Fruit fly (Drosophila melanogaster) whole organism, embryonic: ENCODE data around the gene CG11426.

Experiments used
- Adf1 ChIP-seq: fragments of 200-800 bp; sonication (Bioruptor generic); IDR thresholded peaks from 2 replicates; pipeline ENCODE4 v1.3.6; 2022; ENCODE audit warnings: missing biosample characterization, missing genetic modification characterization
- Aef1 ChIP-seq: fragments of 200-800 bp; sonication (Bioruptor generic); IDR thresholded peaks from 3 replicates; pipeline ENCODE4 v1.3.6; 2022; ENCODE audit warnings: missing biosample characterization, missing genetic modification characterization
- Atf6 ChIP-seq: fragments of 200-800 bp; sonication (Bioruptor generic); IDR thresholded peaks from 2 replicates; pipeline ENCODE4 v1.3.6; 2022; ENCODE audit warnings: missing biosample characterization, missing genetic modification characterization
- Blimp-1 ChIP-seq: fragments of 200-800 bp; sonication (Bioruptor generic); optimal IDR thresholded peaks from 3 replicates; lab custom pipeline; 2018; ENCODE audit warnings: missing biosample characterization, missing genetic modification characterization, mild to moderate bottlenecking, moderate library complexity, missing genetic modification reagents
- Bteb2 ChIP-seq: fragments of 200-800 bp; sonication (Bioruptor generic); optimal IDR thresholded peaks from 2 replicates; lab custom pipeline; 2016; ENCODE audit warnings: missing biosample characterization, missing genetic modification characterization
- CG10366 ChIP-seq: fragments of 200-800 bp; sonication (Bioruptor generic); IDR thresholded peaks from 2 replicates; pipeline ENCODE4 v1.3.6; 2022; ENCODE audit warnings: missing biosample characterization, missing genetic modification characterization
- CG10431 ChIP-seq: fragments of 200-800 bp; sonication (Bioruptor generic); optimal IDR thresholded peaks from 3 replicates; lab custom pipeline; 2018; ENCODE audit warnings: missing biosample characterization, mild to moderate bottlenecking, missing genetic modification characterization
- CG11398 ChIP-seq: fragments of 200-800 bp; sonication (Bioruptor generic); optimal IDR thresholded peaks from 2 replicates; lab custom pipeline; 2016; ENCODE audit warnings: missing biosample characterization, missing genetic modification characterization
- CG12659 ChIP-seq: fragments of 200-800 bp; sonication (Bioruptor generic); optimal IDR thresholded peaks from 3 replicates; lab custom pipeline; 2017; ENCODE audit warnings: mild to moderate bottlenecking, missing biosample characterization, missing genetic modification reagents, missing genetic modification characterization
- CG14710 ChIP-seq: fragments of 200-800 bp; sonication (Bioruptor generic); optimal IDR thresholded peaks from 3 replicates; lab custom pipeline; 2019; ENCODE audit warnings: missing biosample characterization, mild to moderate bottlenecking, missing genetic modification characterization, moderate library complexity
- CG14965 ChIP-seq: fragments of 200-800 bp; sonication (Bioruptor generic); optimal IDR thresholded peaks from 2 replicates; lab custom pipeline; 2016; ENCODE audit warnings: missing biosample characterization, missing genetic modification characterization, borderline replicate concordance
- CG1529 ChIP-seq: fragments of 200-800 bp; sonication (Bioruptor generic); optimal IDR thresholded peaks from 3 replicates; lab custom pipeline; 2018; ENCODE audit warnings: missing biosample characterization, missing genetic modification characterization
- CG17359 ChIP-seq: fragments of 200-800 bp; sonication (Bioruptor generic); optimal IDR thresholded peaks from 3 replicates; lab custom pipeline; 2018; ENCODE audit warnings: missing biosample characterization, mild to moderate bottlenecking, missing genetic modification characterization, moderate library complexity
- CG2129 ChIP-seq: fragments of 200-800 bp; sonication (Bioruptor generic); IDR thresholded peaks from 2 replicates; pipeline ENCODE4 v1.3.6; 2022; ENCODE audit warnings: missing biosample characterization, missing genetic modification characterization; ENCODE audit not compliant: partially characterized antibody
- CG4328 ChIP-seq: fragments of 200-800 bp; sonication (Bioruptor generic); optimal IDR thresholded peaks from 3 replicates; lab custom pipeline; 2017; ENCODE audit warnings: missing biosample characterization, missing genetic modification reagents, missing genetic modification characterization
- CG6854 ChIP-seq: fragments of 200-800 bp; sonication (Bioruptor generic); optimal IDR thresholded peaks from 3 replicates; lab custom pipeline; 2017; ENCODE audit warnings: missing biosample characterization, mild to moderate bottlenecking, missing genetic modification characterization
- CG7987 ChIP-seq: fragments of 200-800 bp; sonication (Bioruptor generic); optimal IDR thresholded peaks from 2 replicates; lab custom pipeline; 2018; ENCODE audit warnings: missing biosample characterization, mild to moderate bottlenecking, missing genetic modification characterization, moderate library complexity
- CG8281 ChIP-seq: fragments of 200-800 bp; sonication (Bioruptor generic); optimal IDR thresholded peaks from 2 replicates; lab custom pipeline; 2018; ENCODE audit warnings: missing biosample characterization, mild to moderate bottlenecking, missing genetic modification characterization, moderate library complexity
- CTCF ChIP-seq: fragments of 200-800 bp; sonication (Bioruptor generic); optimal IDR thresholded peaks from 2 replicates; lab custom pipeline; 2017; ENCODE audit warnings: missing biosample characterization, mild to moderate bottlenecking, missing genetic modification characterization, moderate library complexity
- Dbx ChIP-seq: fragments of 200-800 bp; sonication (Bioruptor generic); IDR thresholded peaks from 3 replicates; pipeline ENCODE4 v1.3.6; 2022; ENCODE audit warnings: missing biosample characterization, missing genetic modification characterization
- Deaf1 ChIP-seq: fragments of 200-800 bp; optimal IDR thresholded peaks from 3 replicates; lab custom pipeline; 2019; ENCODE audit warnings: missing biosample characterization, mild to moderate bottlenecking, missing genetic modification characterization, moderate library complexity
- Gug ChIP-seq: fragments of 200-800 bp; sonication (Bioruptor generic); IDR thresholded peaks from 4 replicates; pipeline ENCODE4 v1.3.6; 2022; ENCODE audit warnings: missing biosample characterization, missing genetic modification characterization
- Hr3 ChIP-seq: fragments of 200-800 bp; sonication (Bioruptor generic); optimal IDR thresholded peaks from 3 replicates; lab custom pipeline; 2016; ENCODE audit warnings: missing biosample characterization, missing genetic modification characterization
- Hr51 ChIP-seq, 2 experiments: fragments of 200-800 bp; sonication (Bioruptor generic); optimal IDR thresholded peaks; 2 replicates in 1 of 2; 3 replicates in 1 of 2; lab custom pipeline; 2016 to 2018; ENCODE audit warnings: missing biosample characterization in 2 of 2, missing genetic modification characterization in 2 of 2, mild to moderate bottlenecking in 1 of 2, moderate library complexity in 1 of 2
- Lim3 ChIP-seq: fragments of 200-800 bp; sonication (Bioruptor generic); IDR thresholded peaks from 2 replicates; pipeline ENCODE4 v1.3.6; 2022; ENCODE audit warnings: missing biosample characterization, missing genetic modification characterization
- Nf-YC ChIP-seq: fragments of 200-800 bp; optimal IDR thresholded peaks from 3 replicates; lab custom pipeline; 2019; ENCODE audit warnings: missing biosample characterization, mild to moderate bottlenecking, missing genetic modification characterization, moderate library complexity
- Rx ChIP-seq: fragments of 200-800 bp; sonication (Bioruptor generic); IDR thresholded peaks from 2 replicates; pipeline ENCODE4 v1.3.6; 2022; ENCODE audit warnings: missing biosample characterization, missing genetic modification characterization
- Six4 ChIP-seq: fragments of 200-800 bp; sonication (Bioruptor generic); optimal IDR thresholded peaks from 2 replicates; lab custom pipeline; 2016; ENCODE audit warnings: missing biosample characterization, missing genetic modification characterization
- Taf1 ChIP-seq: fragments of 200-800 bp; sonication (Bioruptor generic); IDR thresholded peaks from 2 replicates; pipeline ENCODE4 v1.3.6; 2022; ENCODE audit warnings: missing biosample characterization, missing genetic modification characterization
- Vsx1 ChIP-seq: fragments of 200-800 bp; sonication (Bioruptor generic); optimal IDR thresholded peaks from 2 replicates; lab custom pipeline; 2017; ENCODE audit warnings: missing biosample characterization, mild to moderate bottlenecking, missing genetic modification characterization, missing genetic modification reagents
- Xbp1 ChIP-seq: fragments of 200-800 bp; sonication (Bioruptor generic); optimal IDR thresholded peaks from 3 replicates; lab custom pipeline; 2016; ENCODE audit warnings: missing biosample characterization, mild to moderate bottlenecking, missing genetic modification characterization
- ab ChIP-seq: fragments of 200-800 bp; sonication (Bioruptor generic); optimal IDR thresholded peaks from 2 replicates; lab custom pipeline; 2016; ENCODE audit warnings: missing biosample characterization, missing genetic modification characterization
- al ChIP-seq: fragments of 200-800 bp; sonication (Bioruptor generic); IDR thresholded peaks from 2 replicates; pipeline ENCODE4 v1.3.6; 2022; ENCODE audit warnings: missing biosample characterization, missing genetic modification characterization
- bbx ChIP-seq: fragments of 200-800 bp; sonication (Bioruptor generic); IDR thresholded peaks from 2 replicates; pipeline ENCODE4 v1.3.6; 2022; ENCODE audit warnings: missing biosample characterization, missing genetic modification characterization; ENCODE audit not compliant: partially characterized antibody
- crp ChIP-seq, 2 experiments: fragments of 200-800 bp; sonication (Bioruptor generic); optimal IDR thresholded peaks; 2 replicates in 1 of 2; 3 replicates in 1 of 2; lab custom pipeline; 2017; ENCODE audit warnings: missing biosample characterization in 2 of 2, missing genetic modification characterization in 2 of 2, mild to moderate bottlenecking in 1 of 2, moderate library complexity in 1 of 2
- fd3F ChIP-seq: fragments of 200-800 bp; sonication (Bioruptor generic); optimal IDR thresholded peaks from 2 replicates; lab custom pipeline; 2018; ENCODE audit warnings: missing biosample characterization, mild to moderate bottlenecking, missing genetic modification characterization, moderate library complexity
- fd96Cb ChIP-seq: fragments of 200-800 bp; sonication (Bioruptor generic); optimal IDR thresholded peaks from 2 replicates; lab custom pipeline; 2018; ENCODE audit warnings: missing biosample characterization, mild to moderate bottlenecking, missing genetic modification characterization, moderate library complexity
- ind ChIP-seq: fragments of 200-800 bp; sonication (Bioruptor generic); optimal IDR thresholded peaks from 3 replicates; lab custom pipeline; 2016; ENCODE audit warnings: missing biosample characterization, missing genetic modification characterization
- org-1 ChIP-seq: fragments of 200-800 bp; sonication (Bioruptor generic); optimal IDR thresholded peaks from 2 replicates; lab custom pipeline; 2017; ENCODE audit warnings: missing biosample characterization, missing genetic modification characterization
- otp ChIP-seq: fragments of 200-800 bp; sonication (Bioruptor generic); IDR thresholded peaks from 3 replicates; pipeline ENCODE4, ENCODE4 v1.3.6; 2022; ENCODE audit warnings: missing biosample characterization, missing genetic modification characterization
- pum ChIP-seq: fragments of 200-800 bp; sonication (Bioruptor generic); optimal IDR thresholded peaks from 2 replicates; lab custom pipeline; 2016; ENCODE audit warnings: missing biosample characterization, missing genetic modification characterization
- salm ChIP-seq: fragments of 200-800 bp; sonication (Bioruptor generic); optimal IDR thresholded peaks from 2 replicates; lab custom pipeline; 2018; ENCODE audit warnings: missing biosample characterization, mild to moderate bottlenecking, missing genetic modification characterization
- sc ChIP-seq, 3 experiments: fragments of >200 bp in 2 of 3; fragments of 200-800 bp in 1 of 3; sonication (Bioruptor generic) in 1 of 3; optimal IDR thresholded peaks; 2 replicates in 2 of 3; 3 replicates in 1 of 3; lab custom pipeline; 2017; ENCODE audit warnings: mild to moderate bottlenecking in 1 of 3, missing biosample characterization in 1 of 3, missing genetic modification characterization in 1 of 3, missing genetic modification reagents in 1 of 3
- slbo ChIP-seq: fragments of 200-800 bp; sonication (Bioruptor generic); IDR thresholded peaks from 2 replicates; pipeline ENCODE4 v1.3.6; 2022; ENCODE audit warnings: missing biosample characterization, missing genetic modification characterization
- so ChIP-seq: fragments of 200-800 bp; sonication (Bioruptor generic); IDR thresholded peaks from 3 replicates; pipeline ENCODE4 v1.3.6; 2022; ENCODE audit warnings: missing biosample characterization, missing genetic modification characterization
- sqz ChIP-seq: fragments of 200-800 bp; sonication (Bioruptor generic); optimal IDR thresholded peaks from 3 replicates; lab custom pipeline; 2018; ENCODE audit warnings: missing biosample characterization, mild to moderate bottlenecking, missing genetic modification characterization
- tgo ChIP-seq: fragments of 200-800 bp; sonication (Bioruptor generic); IDR thresholded peaks from 3 replicates; pipeline ENCODE4 v1.3.6; 2022; ENCODE audit warnings: missing biosample characterization, missing genetic modification characterization
- tll ChIP-seq, 2 experiments: fragments of 200-800 bp in 1 of 2; fragments of >200 bp in 1 of 2; sonication (Bioruptor generic) in 1 of 2; optimal IDR thresholded peaks; 2 replicates each; lab custom pipeline; 2017 to 2019; ENCODE audit warnings: missing biosample characterization in 2 of 2, missing genetic modification characterization in 2 of 2, mild to moderate bottlenecking in 1 of 2, moderate library complexity in 1 of 2
- zfh2 ChIP-seq: fragments of 200-800 bp; sonication (Bioruptor generic); optimal IDR thresholded peaks from 2 replicates; lab custom pipeline; 2016; ENCODE audit warnings: missing biosample characterization, missing genetic modification characterization

CG11426 gene

dm6 chr3L:22471586-22472291, 1.4 kb downstream of the CG11426 start (continued):
- TF ChIP-seq tgo (GFP tag; lab: Robert Waterston, UW) (peak; percentile 59; the same call in 2 of the 3 replicates), CG6854 (peak; percentile 45), so (GFP tag; lab: Robert Waterston, UW) (no peak), CG4328 (GFP tag; lab: Kevin White, UChicago) (no peak), salm (peak; percentile 33), zfh2 (peak; percentile 24), CG17359 (tag; lab: Kevin White, UChicago) (no peak), Hr51 (GFP tag; optimal IDR thresholded peaks at IDR 0.05; lab: Kevin White, UChicago) (peak in 1 of 2 experiments; percentile 67), Taf1 (GFP tag; lab: Robert Waterston, UW) (peak; percentile 45; the same call in 1 of the 2 replicates), Hr3 (GFP tag; lab: Kevin White, UChicago) (peak; percentile 56), Xbp1 (GFP tag; lab: Kevin White, UChicago) (no peak), sc (optimal IDR thresholded peaks at IDR 0.05; lab: Kevin White, UChicago) (no peak), sc (GFP tag; optimal IDR thresholded peaks at IDR 0.05; lab: Kevin White, UChicago) (no peak), Six4 (no peak), Aef1 (GFP tag; lab: Robert Waterston, UW) (peak; percentile 57), Blimp-1 (peak; percentile 28), ab (GFP tag; lab: Kevin White, UChicago) (no peak), CG8281 (tag; lab: Kevin White, UChicago) (no peak), sqz (GFP tag; lab: Kevin White, UChicago) (no peak), CG1529 (GFP tag; lab: Kevin White, UChicago) (no peak), ind (GFP tag; lab: Kevin White, UChicago) (no peak), Bteb2 (no peak), fd3F (GFP tag; lab: Kevin White, UChicago) (peak; percentile 51), CG7987 (GFP tag; lab: Kevin White, UChicago) (no peak), al (GFP tag; lab: Robert Waterston, UW) (peak; percentile 56; the same call in 1 of the 2 replicates), CG12659 (GFP tag; lab: Kevin White, UChicago) (peak; percentile 58), Deaf1 (tag; lab: Kevin White, UChicago) (peak; percentile 27), Rx (GFP tag; lab: Robert Waterston, UW) (no peak), CG14965 (GFP tag; lab: Kevin White, UChicago) (no peak), Lim3 (GFP tag; lab: Robert Waterston, UW) (no peak), Nf-YC (tag; lab: Kevin White, UChicago) (no peak), CTCF (no peak), bbx (no peak), Adf1 (GFP tag; lab: Robert Waterston, UW) (no peak), CG14710 (no peak), Vsx1 (GFP tag; lab: Kevin White, UChicago) (peak; percentile 63), CG2129 (GFP tag; lab: Robert Waterston, UW) (no peak), tll (GFP tag; optimal IDR thresholded peaks at IDR 0.05; lab: Kevin White, UChicago) (no peak), CG11398 (no peak), CG10431 (GFP tag; lab: Kevin White, UChicago) (no peak), Atf6 (GFP tag; lab: Robert Waterston, UW) (no peak), pum (GFP tag; lab: Kevin White, UChicago) (no peak), slbo (GFP tag; lab: Robert Waterston, UW) (peak; percentile 85), Dbx (GFP tag; lab: Robert Waterston, UW) (peak; percentile 31; the same call in 1 of the 3 replicates), CG10366 (peak; percentile 57), otp (GFP tag; lab: Robert Waterston, UW) (no peak), crp (GFP tag; optimal IDR thresholded peaks at IDR 0.05; lab: Kevin White, UChicago) (no peak), org-1 (GFP tag; lab: Kevin White, UChicago) (no peak), Gug (no peak; the same call in 3 of the 4 replicates), fd96Cb (tag; lab: Kevin White, UChicago) (peak; percentile 38)
